Fruit fly (Drosophila melanogaster): ENCODE data around the gene Ccdc56.

The Ccdc56 gene

dm6 chr3L:11707978-11708632, 674 bp upstream of the Ccdc56 start, which contains the start of gene CG11658 (continued):
- TF ChIP-seq lov (optimal IDR thresholded peaks at IDR 0.05) = no peak
- no peak for TF ChIP-seq lov (GFP tag; IDR thresholded peaks at IDR 0.05)
- TF ChIP-seq Abd-B (GFP tag; optimal IDR thresholded peaks at IDR 0.05) = no peak
- TF ChIP-seq disco-r (GFP tag; optimal IDR thresholded peaks at IDR 0.05) = no peak
- peak; percentile 93; the same call in 3 of the 4 replicates for TF ChIP-seq chinmo (GFP tag; IDR thresholded peaks at IDR 0.05; ENCODE audit: partially characterized antibody)
- TF ChIP-seq CG34376 (GFP tag; optimal IDR thresholded peaks at IDR 0.05) = peak; percentile 68
- peak; percentile 95 for TF ChIP-seq CG32767 (GFP tag; IDR thresholded peaks at IDR 0.05)
- TF ChIP-seq D19A (tag; optimal IDR thresholded peaks at IDR 0.05) = no peak
- peak; percentile 2 for TF ChIP-seq ATbp (GFP tag; optimal IDR thresholded peaks at IDR 0.05)
- TF ChIP-seq so (GFP tag; IDR thresholded peaks at IDR 0.05) = 0 out of 3 replicates have a peak, but pooled peaks have one; percentile 14
- no peak; the same call in 1 of the 2 replicates for TF ChIP-seq HLH3B (GFP tag; IDR thresholded peaks at IDR 0.05)
- 0 out of 2 replicates have a peak, but pooled peaks have one; percentile 12 for TF ChIP-seq CG42726 (GFP tag; IDR thresholded peaks at IDR 0.05; ENCODE audit: partially characterized antibody)
- TF ChIP-seq CG15601 (tag; optimal IDR thresholded peaks at IDR 0.05) = no peak
- TF ChIP-seq Pdp1 (GFP tag; optimal IDR thresholded peaks at IDR 0.05) = no peak
- no peak; the same call in 2 of the 3 replicates for TF ChIP-seq Opbp (GFP tag; IDR thresholded peaks at IDR 0.05; ENCODE audit: partially characterized antibody)
- no peak for TF ChIP-seq danr (GFP tag; IDR thresholded peaks at IDR 0.05)
- TF ChIP-seq HmgZ (tag; optimal IDR thresholded peaks at IDR 0.05) = no peak
- TF ChIP-seq CG2712 (tag; optimal IDR thresholded peaks at IDR 0.05) = no peak
- TF ChIP-seq CG32772 (GFP tag; IDR thresholded peaks at IDR 0.05) = no peak
- TF ChIP-seq MBD-R2 (GFP tag; IDR thresholded peaks at IDR 0.05) = peak; percentile 16; the same call in 1 of the 2 replicates
- no peak for TF ChIP-seq CG2120 (GFP tag; optimal IDR thresholded peaks at IDR 0.05)
- TF ChIP-seq Sox100B (GFP tag; optimal IDR thresholded peaks at IDR 0.05) = no peak
- no peak for TF ChIP-seq CG14710 (tag; optimal IDR thresholded peaks at IDR 0.05)
- no peak for TF ChIP-seq dysf (GFP tag; IDR thresholded peaks at IDR 0.05)
- TF ChIP-seq hb (GFP tag; IDR thresholded peaks at IDR 0.05; ENCODE audit: partially characterized antibody) = no peak
- no peak for TF ChIP-seq CG10959 (GFP tag; IDR thresholded peaks at IDR 0.05)
- no peak for TF ChIP-seq Taf1 (GFP tag; IDR thresholded peaks at IDR 0.05)
- peak; percentile 65; the same call in 1 of the 2 replicates for TF ChIP-seq CG16779 (GFP tag; IDR thresholded peaks at IDR 0.05)
- TF ChIP-seq Atf6 (GFP tag; IDR thresholded peaks at IDR 0.05) = peak; percentile 54; the same call in 1 of the 2 replicates
- TF ChIP-seq Nf-YA (GFP tag; IDR thresholded peaks at IDR 0.05) = no peak; the same call in 1 of the 2 replicates
- peak; percentile 22 for TF ChIP-seq CG5180 (GFP tag; optimal IDR thresholded peaks at IDR 0.05)
- TF ChIP-seq sd (tag; optimal IDR thresholded peaks at IDR 0.05) = peak; percentile 8
- no peak for TF ChIP-seq eve (GFP tag; optimal IDR thresholded peaks at IDR 0.05)
- peak; percentile 84 for TF ChIP-seq Dp (GFP tag; optimal IDR thresholded peaks at IDR 0.05)
- TF ChIP-seq HLH4C (GFP tag; IDR thresholded peaks at IDR 0.05; ENCODE audit: partially characterized antibody) = no peak
- no peak for TF ChIP-seq Fer2 (tag; optimal IDR thresholded peaks at IDR 0.05)
- TF ChIP-seq Myb (GFP tag; optimal IDR thresholded peaks at IDR 0.05) = peak; percentile 82
- no peak for TF ChIP-seq jigr1 (GFP tag; IDR thresholded peaks at IDR 0.05)
- TF ChIP-seq CG6254 (GFP tag; optimal IDR thresholded peaks at IDR 0.05) = no peak
- peak; percentile 57 for TF ChIP-seq Med (GFP tag)
- no peak for TF ChIP-seq fu2 (GFP tag; optimal IDR thresholded peaks at IDR 0.05)
- no peak for TF ChIP-seq CG13775 (GFP tag; optimal IDR thresholded peaks at IDR 0.05)
- peak; percentile 10 for TF ChIP-seq YL-1 (GFP tag; optimal IDR thresholded peaks at IDR 0.05)
- no peak for TF ChIP-seq CoRest (tag; optimal IDR thresholded peaks at IDR 0.05)
- no peak for TF ChIP-seq peb (GFP tag; IDR thresholded peaks at IDR 0.05)
- no peak for TF ChIP-seq onecut (GFP tag; IDR thresholded peaks at IDR 0.05)
- no peak for TF ChIP-seq CG11093 (GFP tag; IDR thresholded peaks at IDR 0.05)
- no peak for TF ChIP-seq PHDP (tag; optimal IDR thresholded peaks at IDR 0.05)
- 0 out of 3 replicates have a peak, but pooled peaks have one; percentile 21 for TF ChIP-seq CG14860 (GFP tag; IDR thresholded peaks at IDR 0.05; ENCODE audit: partially characterized antibody)

All from whole organism, embryonic.